Fruit fly (Drosophila melanogaster) whole organism, embryonic: Measurements from ENCODE around the gene Gs2.

Experiments used
- Atf6 ChIP-seq: fragments of 200-800 bp; sonication (Bioruptor generic); IDR thresholded peaks from 2 replicates; pipeline ENCODE4 v1.3.6; 2022; ENCODE audit warnings: missing biosample characterization, missing genetic modification characterization
- Bgb ChIP-seq: fragments of 200-800 bp; sonication (Bioruptor generic); IDR thresholded peaks from 2 replicates; pipeline ENCODE4 v1.3.6; 2022; ENCODE audit warnings: missing biosample characterization, missing genetic modification characterization; ENCODE audit not compliant: partially characterized antibody
- Blimp-1 ChIP-seq: fragments of 200-800 bp; sonication (Bioruptor generic); optimal IDR thresholded peaks from 3 replicates; lab custom pipeline; 2018; ENCODE audit warnings: missing biosample characterization, missing genetic modification characterization, mild to moderate bottlenecking, moderate library complexity, missing genetic modification reagents
- Bteb2 ChIP-seq: fragments of 200-800 bp; sonication (Bioruptor generic); optimal IDR thresholded peaks from 2 replicates; lab custom pipeline; 2016; ENCODE audit warnings: missing biosample characterization, missing genetic modification characterization
- CG11247 ChIP-seq: fragments of 200-800 bp; sonication (Bioruptor generic); IDR thresholded peaks from 2 replicates; pipeline ENCODE4 v1.3.6; 2022; ENCODE audit warnings: missing biosample characterization, missing genetic modification characterization
- CG12659 ChIP-seq: fragments of 200-800 bp; sonication (Bioruptor generic); optimal IDR thresholded peaks from 3 replicates; lab custom pipeline; 2017; ENCODE audit warnings: mild to moderate bottlenecking, missing biosample characterization, missing genetic modification reagents, missing genetic modification characterization
- CG12769 ChIP-seq: fragments of 200-800 bp; sonication (Bioruptor generic); optimal IDR thresholded peaks from 2 replicates; lab custom pipeline; 2019; ENCODE audit warnings: missing biosample characterization, mild to moderate bottlenecking, missing genetic modification characterization, moderate library complexity
- CG14014 ChIP-seq: fragments of 200-800 bp; sonication (Bioruptor generic); IDR thresholded peaks from 2 replicates; pipeline ENCODE4 v1.3.6; 2022; ENCODE audit warnings: missing biosample characterization, missing genetic modification characterization
- CG15601 ChIP-seq: fragments of 200-800 bp; sonication (Bioruptor generic); optimal IDR thresholded peaks from 3 replicates; lab custom pipeline; 2019; ENCODE audit warnings: missing biosample characterization, mild to moderate bottlenecking, missing genetic modification characterization, moderate library complexity
- CG17802 ChIP-seq: fragments of 200-800 bp; sonication (Bioruptor generic); optimal IDR thresholded peaks from 2 replicates; lab custom pipeline; 2018; ENCODE audit warnings: missing biosample characterization, mild to moderate bottlenecking, missing genetic modification characterization, moderate library complexity
- CG18262 ChIP-seq: fragments of 200-800 bp; optimal IDR thresholded peaks from 3 replicates; lab custom pipeline; 2019; ENCODE audit warnings: missing biosample characterization, mild to moderate bottlenecking, missing genetic modification characterization, moderate library complexity
- CG2120 ChIP-seq: fragments of 200-800 bp; sonication (Bioruptor generic); optimal IDR thresholded peaks from 3 replicates; lab custom pipeline; 2016; ENCODE audit warnings: missing biosample characterization, missing genetic modification characterization
- CG2712 ChIP-seq: fragments of 200-800 bp; optimal IDR thresholded peaks from 3 replicates; lab custom pipeline; 2019; ENCODE audit warnings: missing biosample characterization, mild to moderate bottlenecking, missing genetic modification characterization, moderate library complexity
- CG3407 ChIP-seq: fragments of 200-800 bp; sonication (Bioruptor generic); optimal IDR thresholded peaks from 2 replicates; lab custom pipeline; 2018; ENCODE audit warnings: missing biosample characterization, mild to moderate bottlenecking, missing genetic modification characterization
- CG6689 ChIP-seq: fragments of 200-800 bp; sonication (Bioruptor generic); IDR thresholded peaks from 2 replicates; pipeline ENCODE4 v1.3.6; 2022; ENCODE audit warnings: missing biosample characterization, missing genetic modification characterization
- CG8765 ChIP-seq: fragments of 200-800 bp; sonication (Bioruptor generic); IDR thresholded peaks from 2 replicates; pipeline ENCODE4 v1.3.6; 2022; ENCODE audit warnings: missing biosample characterization, missing genetic modification characterization
- CG8944 ChIP-seq: fragments of 200-800 bp; sonication (Bioruptor generic); optimal IDR thresholded peaks from 3 replicates; lab custom pipeline; 2016; ENCODE audit warnings: missing biosample characterization, missing genetic modification characterization
- Doc3 ChIP-seq: fragments of 200-800 bp; sonication (Bioruptor generic); IDR thresholded peaks from 3 replicates; pipeline ENCODE4 v1.3.6; 2022; ENCODE audit warnings: missing biosample characterization, missing genetic modification characterization; ENCODE audit not compliant: partially characterized antibody
- Elba2 ChIP-seq: fragments of 200-800 bp; sonication (Bioruptor generic); optimal IDR thresholded peaks from 3 replicates; lab custom pipeline; 2016; ENCODE audit warnings: missing biosample characterization, missing genetic modification characterization
- Ets97D ChIP-seq: fragments of 200-800 bp; sonication (Bioruptor generic); optimal IDR thresholded peaks from 3 replicates; lab custom pipeline; 2016; ENCODE audit warnings: missing biosample characterization, missing genetic modification characterization
- Fer3 ChIP-seq: fragments of 200-800 bp; sonication (Bioruptor generic); optimal IDR thresholded peaks from 2 replicates; lab custom pipeline; 2018; ENCODE audit warnings: missing biosample characterization, mild to moderate bottlenecking, missing genetic modification characterization, moderate library complexity
- HLH54F ChIP-seq: fragments of 200-800 bp; sonication (Bioruptor generic); optimal IDR thresholded peaks from 3 replicates; lab custom pipeline; 2016; ENCODE audit warnings: missing biosample characterization, missing genetic modification characterization
- Hr78 ChIP-seq, 2 experiments: fragments of 200-800 bp in 1 of 2; fragments of >200 bp in 1 of 2; sonication (Bioruptor generic) in 1 of 2; optimal IDR thresholded peaks; 2 replicates each; lab custom pipeline; 2017 to 2019; ENCODE audit warnings: missing biosample characterization in 2 of 2, missing genetic modification characterization in 2 of 2, mild to moderate bottlenecking in 1 of 2, moderate library complexity in 1 of 2
- Poxn ChIP-seq: fragments of 200-800 bp; sonication (Bioruptor generic); IDR thresholded peaks from 2 replicates; pipeline ENCODE4 v1.3.6; 2022; ENCODE audit warnings: missing biosample characterization, missing genetic modification characterization
- Rx ChIP-seq: fragments of 200-800 bp; sonication (Bioruptor generic); IDR thresholded peaks from 2 replicates; pipeline ENCODE4 v1.3.6; 2022; ENCODE audit warnings: missing biosample characterization, missing genetic modification characterization
- Sin3A ChIP-seq: fragments of >200 bp; optimal IDR thresholded peaks from 2 replicates; lab custom pipeline; 2018
- Taf1 ChIP-seq: fragments of 200-800 bp; sonication (Bioruptor generic); IDR thresholded peaks from 2 replicates; pipeline ENCODE4 v1.3.6; 2022; ENCODE audit warnings: missing biosample characterization, missing genetic modification characterization
- ac ChIP-seq: fragments of 200-800 bp; sonication (Bioruptor generic); optimal IDR thresholded peaks from 3 replicates; lab custom pipeline; 2017; ENCODE audit warnings: missing biosample characterization, mild to moderate bottlenecking, missing genetic modification characterization
- chinmo ChIP-seq: fragments of 200-800 bp; sonication (Bioruptor generic); IDR thresholded peaks from 4 replicates; pipeline ENCODE4 v1.3.6; 2022; ENCODE audit warnings: missing biosample characterization, missing genetic modification characterization; ENCODE audit not compliant: partially characterized antibody
- dysf ChIP-seq: fragments of 200-800 bp; sonication (Bioruptor generic); IDR thresholded peaks from 3 replicates; pipeline ENCODE4 v1.3.6; 2022; ENCODE audit warnings: missing biosample characterization, missing genetic modification characterization
- ewg ChIP-seq: fragments of 200-800 bp; sonication (Bioruptor generic); optimal IDR thresholded peaks from 3 replicates; lab custom pipeline; 2017; ENCODE audit warnings: mild to moderate bottlenecking, missing biosample characterization, missing genetic modification reagents, missing genetic modification characterization
- fu2 ChIP-seq: fragments of 200-800 bp; sonication (Bioruptor generic); optimal IDR thresholded peaks from 2 replicates; lab custom pipeline; 2016; ENCODE audit warnings: missing biosample characterization, missing genetic modification characterization
- gce ChIP-seq: fragments of 200-800 bp; sonication (Bioruptor generic); IDR thresholded peaks from 3 replicates; pipeline ENCODE4 v1.3.6; 2022; ENCODE audit warnings: missing biosample characterization, missing genetic modification characterization
- gcm2 ChIP-seq: fragments of 200-800 bp; sonication (Bioruptor generic); optimal IDR thresholded peaks from 2 replicates; lab custom pipeline; 2016; ENCODE audit warnings: missing biosample characterization, missing genetic modification characterization
- gfzf ChIP-seq: fragments of 200-800 bp; sonication (Bioruptor generic); optimal IDR thresholded peaks from 2 replicates; lab custom pipeline; 2016; ENCODE audit warnings: missing biosample characterization, mild to moderate bottlenecking, missing genetic modification characterization, moderate library complexity
- insv ChIP-seq, 2 experiments: fragments of 200-800 bp; sonication (Bioruptor generic); optimal IDR thresholded peaks; 3 replicates each; lab custom pipeline; 2016 to 2018; ENCODE audit warnings: missing biosample characterization in 2 of 2, missing genetic modification characterization in 2 of 2
- jigr1 ChIP-seq: fragments of 200-800 bp; sonication (Bioruptor generic); IDR thresholded peaks from 3 replicates; pipeline ENCODE4 v1.3.6; 2022; ENCODE audit warnings: missing biosample characterization, missing genetic modification characterization
- jumu ChIP-seq: fragments of 200-800 bp; sonication (Bioruptor generic); optimal IDR thresholded peaks from 3 replicates; lab custom pipeline; 2016; ENCODE audit warnings: missing biosample characterization, missing genetic modification characterization
- lola ChIP-seq, 3 experiments: fragments of >200 bp in 2 of 3; fragments of 200-800 bp in 1 of 3; sonication (Bioruptor generic) in 1 of 3; optimal IDR thresholded peaks; 2 replicates each; lab custom pipeline; 2017 to 2019; ENCODE audit warnings: missing biosample characterization in 3 of 3, missing genetic modification characterization in 3 of 3, mild to moderate bottlenecking in 1 of 3, moderate library complexity in 1 of 3
- nmo ChIP-seq: fragments of 200-800 bp; sonication (Bioruptor generic); optimal IDR thresholded peaks from 2 replicates; lab custom pipeline; 2018; ENCODE audit warnings: missing biosample characterization, mild to moderate bottlenecking, missing genetic modification characterization, moderate library complexity
- oc ChIP-seq: fragments of 200-800 bp; sonication (Bioruptor generic); optimal IDR thresholded peaks from 2 replicates; lab custom pipeline; 2018; ENCODE audit warnings: missing biosample characterization, mild to moderate bottlenecking, missing genetic modification characterization, moderate library complexity
- salm ChIP-seq: fragments of 200-800 bp; sonication (Bioruptor generic); optimal IDR thresholded peaks from 2 replicates; lab custom pipeline; 2018; ENCODE audit warnings: missing biosample characterization, mild to moderate bottlenecking, missing genetic modification characterization
- scrt ChIP-seq: fragments of 200-800 bp; sonication (Bioruptor generic); optimal IDR thresholded peaks from 2 replicates; lab custom pipeline; 2018; ENCODE audit warnings: missing biosample characterization, mild to moderate bottlenecking, missing genetic modification characterization, moderate library complexity
- sima ChIP-seq: fragments of 200-800 bp; sonication (Bioruptor generic); optimal IDR thresholded peaks from 2 replicates; lab custom pipeline; 2016; ENCODE audit warnings: missing biosample characterization, missing genetic modification characterization
- slp2 ChIP-seq: fragments of 200-800 bp; sonication (Bioruptor generic); optimal IDR thresholded peaks from 2 replicates; lab custom pipeline; 2016; ENCODE audit warnings: missing biosample characterization, missing genetic modification characterization
- sr ChIP-seq: fragments of 200-800 bp; sonication (Bioruptor generic); IDR thresholded peaks from 3 replicates; pipeline ENCODE4 v1.3.6; 2022; ENCODE audit warnings: missing biosample characterization, missing genetic modification characterization
- tgo ChIP-seq: fragments of 200-800 bp; sonication (Bioruptor generic); IDR thresholded peaks from 3 replicates; pipeline ENCODE4 v1.3.6; 2022; ENCODE audit warnings: missing biosample characterization, missing genetic modification characterization
- ttk ChIP-seq: fragments of 200-800 bp; sonication (Bioruptor generic); IDR thresholded peaks from 2 replicates; pipeline ENCODE4 v2.1.2; 2022; ENCODE audit warnings: missing biosample characterization, missing genetic modification characterization
- vfl ChIP-seq: fragments of 200-800 bp; sonication (Bioruptor generic); optimal IDR thresholded peaks from 2 replicates; lab custom pipeline; 2016; ENCODE audit warnings: missing biosample characterization, missing genetic modification characterization
- vvl ChIP-seq: fragments of 200-800 bp; sonication (Bioruptor generic); IDR thresholded peaks from 2 replicates; pipeline ENCODE4 v1.3.6; 2022; ENCODE audit warnings: missing biosample characterization, missing genetic modification characterization

Gs2 gene

DNA sequence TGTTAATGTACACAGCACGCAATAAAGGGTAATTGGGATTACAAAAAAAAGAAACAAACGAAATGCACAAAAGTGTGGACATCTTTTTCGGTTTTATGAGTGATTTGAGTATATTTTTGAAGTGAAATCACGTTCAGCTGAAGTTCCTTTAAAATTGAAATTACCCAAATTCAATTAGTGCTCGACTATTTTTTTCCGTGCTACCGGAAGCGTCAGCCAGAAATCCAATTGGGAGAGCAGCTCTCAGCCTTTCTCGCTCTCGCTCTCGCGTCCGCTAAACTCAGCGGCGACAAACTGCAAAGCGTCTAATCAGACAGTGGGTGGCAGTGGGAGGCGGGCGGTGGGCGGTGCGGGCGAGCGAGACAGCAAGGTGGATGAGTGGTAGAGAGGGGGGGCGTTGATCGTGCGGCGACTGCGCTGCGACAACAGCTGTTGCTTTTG lies 665 bp downstream of the Gs2 start (continued):
- TF ChIP-seq oc (tag; lab: Kevin White, UChicago) (peak; percentile 63), HLH54F (GFP tag; lab: Kevin White, UChicago) (peak; percentile 91), Sin3A (no peak), Bteb2 (peak; percentile 84), lola (GFP tag; optimal IDR thresholded peaks at IDR 0.05; lab: Kevin White, UChicago) (peak in 1 of 3 experiments; percentile 39), gcm2 (peak; percentile 94), CG2120 (GFP tag; lab: Kevin White, UChicago) (peak; percentile 95), gfzf (no peak), Taf1 (GFP tag; lab: Robert Waterston, UW) (peak; percentile 68), jigr1 (GFP tag; lab: Robert Waterston, UW) (peak; percentile 66; the same call in 2 of the 3 replicates), Poxn (GFP tag; lab: Robert Waterston, UW) (peak; percentile 43; the same call in 1 of the 2 replicates), CG18262 (tag; lab: Kevin White, UChicago) (peak; percentile 79), nmo (GFP tag; lab: Kevin White, UChicago) (peak; percentile 87), salm (tag; lab: Kevin White, UChicago) (peak; percentile 80), Doc3 (GFP tag; lab: Robert Waterston, UW) (no peak), Ets97D (GFP tag; lab: Kevin White, UChicago) (peak; percentile 64), CG14014 (GFP tag; lab: Robert Waterston, UW) (peak; percentile 91), CG8944 (GFP tag; lab: Kevin White, UChicago) (peak; percentile 85), insv (GFP tag; optimal IDR thresholded peaks at IDR 0.05; lab: Kevin White, UChicago) (peak; percentile 1 to 70), Blimp-1 (GFP tag; lab: Kevin White, UChicago) (peak; percentile 75), ttk (GFP tag; lab: Robert Waterston, UW) (peak; percentile 83), CG2712 (tag; lab: Kevin White, UChicago) (peak; percentile 84), slp2 (peak; percentile 86), sr (GFP tag; lab: Robert Waterston, UW) (peak; percentile 48; the same call in 1 of the 3 replicates), scrt (peak; percentile 85), CG17802 (tag; lab: Kevin White, UChicago) (peak; percentile 16), CG15601 (peak; percentile 54), Hr78 (GFP tag; optimal IDR thresholded peaks at IDR 0.05; lab: Kevin White, UChicago) (peak in 1 of 2 experiments; percentile 51), Elba2 (GFP tag; lab: Kevin White, UChicago) (peak; percentile 59), tgo (GFP tag; lab: Robert Waterston, UW) (peak; percentile 90), sima (GFP tag; lab: Kevin White, UChicago) (peak; percentile 78), CG12659 (GFP tag; lab: Kevin White, UChicago) (peak; percentile 94), Atf6 (GFP tag; lab: Robert Waterston, UW) (peak; percentile 92), CG3407 (GFP tag; lab: Kevin White, UChicago) (peak; percentile 64), Bgb (no peak), CG11247 (peak; percentile 88), vvl (peak; percentile 92), Rx (GFP tag; lab: Robert Waterston, UW) (peak; percentile 75), ewg (GFP tag; lab: Kevin White, UChicago) (peak; percentile 70), jumu (GFP tag; lab: Kevin White, UChicago) (peak; percentile 79), dysf (peak; percentile 95), Fer3 (tag; lab: Kevin White, UChicago) (peak; percentile 91), CG12769 (peak; percentile 95), chinmo (peak; percentile 86; the same call in 3 of the 4 replicates), CG6689 (GFP tag; lab: Robert Waterston, UW) (peak; percentile 87), fu2 (peak; percentile 89), ac (peak; percentile 28), gce (GFP tag; lab: Robert Waterston, UW) (peak; percentile 75; the same call in 1 of the 3 replicates), vfl (peak; percentile 82), CG8765 (GFP tag; lab: Robert Waterston, UW) (peak; percentile 88; the same call in 1 of the 2 replicates)
